Fruit fly (Drosophila melanogaster): ENCODE data around the gene Snup.
A peak's percentile ranks its signal among the peaks of the same experiment; 100 is the strongest.

The Snup gene

dm6 chr3L:2614222-2614621 is 37.7 kb upstream of the Snup start:
- TF ChIP-seq vri (GFP tag; optimal IDR thresholded peaks at IDR 0.05), result no peak
- peak; percentile 16; the same call in 1 of the 2 replicates for TF ChIP-seq CG15336 (GFP tag; IDR thresholded peaks at IDR 0.05)
- TF ChIP-seq Ets96B (tag; optimal IDR thresholded peaks at IDR 0.05), result peak; percentile 36
- no peak for TF ChIP-seq Sox14 (GFP tag; optimal IDR thresholded peaks at IDR 0.05)
- no peak for TF ChIP-seq cyc (GFP tag; optimal IDR thresholded peaks at IDR 0.05)
- peak; percentile 14 for TF ChIP-seq esn (GFP tag; optimal IDR thresholded peaks at IDR 0.05)
- peak; percentile 33 for TF ChIP-seq pdm3 (GFP tag; optimal IDR thresholded peaks at IDR 0.05)
- TF ChIP-seq CG10669 (GFP tag; optimal IDR thresholded peaks at IDR 0.05), result peak; percentile 14
- TF ChIP-seq CG6808 (GFP tag; optimal IDR thresholded peaks at IDR 0.05), result peak; percentile 14
- TF ChIP-seq CG4318 (GFP tag; optimal IDR thresholded peaks at IDR 0.05), result peak; percentile 13
- no peak for TF ChIP-seq Sox102F (GFP tag; optimal IDR thresholded peaks at IDR 0.05)
- TF ChIP-seq CG10631 (GFP tag; optimal IDR thresholded peaks at IDR 0.05), result no peak
- peak; percentile 21 for TF ChIP-seq CG6276 (GFP tag; optimal IDR thresholded peaks at IDR 0.05)
- TF ChIP-seq Hr4 (GFP tag; optimal IDR thresholded peaks at IDR 0.05), result peak; percentile 4
- no peak for TF ChIP-seq fd59A (GFP tag; optimal IDR thresholded peaks at IDR 0.05)
- no peak for TF ChIP-seq achi (GFP tag; optimal IDR thresholded peaks at IDR 0.05)
- peak; percentile 59 for TF ChIP-seq svp (GFP tag)
- TF ChIP-seq CG31627 (GFP tag; optimal IDR thresholded peaks at IDR 0.05), result peak; percentile 5
- peak; percentile 27 for TF ChIP-seq CG3032 (tag; optimal IDR thresholded peaks at IDR 0.05)
- peak; percentile 67 for TF ChIP-seq Eip78C (GFP tag)
- no peak for TF ChIP-seq eg (GFP tag; IDR thresholded peaks at IDR 0.05)
- TF ChIP-seq acj6 (GFP tag; optimal IDR thresholded peaks at IDR 0.05), result no peak
- peak; percentile 4 for TF ChIP-seq topi (GFP tag; optimal IDR thresholded peaks at IDR 0.05)
- no peak for TF ChIP-seq Blimp-1 (GFP tag; optimal IDR thresholded peaks at IDR 0.05)
- peak; percentile 38 for TF ChIP-seq CG32006 (GFP tag; optimal IDR thresholded peaks at IDR 0.05)
- no peak for TF ChIP-seq Eip93F (GFP tag; optimal IDR thresholded peaks at IDR 0.05)
- peak; percentile 1 for TF ChIP-seq OdsH (GFP tag; optimal IDR thresholded peaks at IDR 0.05)
- TF ChIP-seq CG11902 (GFP tag; optimal IDR thresholded peaks at IDR 0.05), result no peak

- TF ChIP-seq salr (GFP tag; optimal IDR thresholded peaks at IDR 0.05) (no peak), Eip78C (GFP tag) (peak; percentile 5)
These were observed 21.9 kb upstream of the Snup start, which contains the start of gene Pxn for dm6 chr3L:2629964-2630363. TSS of gene Pxn (minus strand) at chr3L:2630064.

DNA sequence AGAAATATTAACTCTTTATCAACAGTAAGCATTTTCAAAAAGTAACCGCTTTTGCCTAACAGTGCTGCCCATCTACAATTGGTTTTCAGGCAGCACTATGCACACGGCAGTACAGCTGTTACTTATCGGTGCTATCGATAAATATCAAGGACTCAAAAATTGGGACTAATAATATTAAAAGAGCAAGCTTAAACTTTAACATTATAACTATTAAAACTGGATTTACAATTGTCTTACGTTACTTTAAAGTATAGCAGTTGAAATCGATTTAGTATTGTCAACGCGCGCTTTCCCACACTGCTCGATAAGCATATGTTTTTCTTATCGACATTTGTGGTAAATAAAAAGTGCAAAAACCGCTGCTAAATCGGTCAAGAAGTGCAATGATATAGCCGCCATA is 20.5 kb upstream of the Snup start, which contains the start of the genes CG42245 and MEP-1:
Gene CG42245 (plus strand): TSS at position 310 of the 400 bp plus-strand sequence.
Gene MEP-1 (plus strand): TSS at position 310 of the 400 bp plus-strand sequence.
- TF ChIP-seq net (GFP tag; optimal IDR thresholded peaks at IDR 0.05), result peak; percentile 41
- no peak for TF ChIP-seq Gug (GFP tag; IDR thresholded peaks at IDR 0.05)
- no peak for TF ChIP-seq CG11902 (GFP tag; optimal IDR thresholded peaks at IDR 0.05)
- TF ChIP-seq Ets96B (tag; optimal IDR thresholded peaks at IDR 0.05), result peak; percentile 30
- no peak for TF ChIP-seq fd59A (GFP tag; optimal IDR thresholded peaks at IDR 0.05)
- TF ChIP-seq CG8632 (GFP tag; optimal IDR thresholded peaks at IDR 0.05), result peak; percentile 26
- peak; percentile 66 for TF ChIP-seq CG3919 (GFP tag; optimal IDR thresholded peaks at IDR 0.05)
- TF ChIP-seq eg (GFP tag; IDR thresholded peaks at IDR 0.05), result peak; percentile 40; the same call in 1 of the 3 replicates
- no peak for TF ChIP-seq CG11294 (GFP tag; IDR thresholded peaks at IDR 0.05)
- peak; percentile 61 for TF ChIP-seq cyc (GFP tag; optimal IDR thresholded peaks at IDR 0.05)
- TF ChIP-seq Hr38 (GFP tag; optimal IDR thresholded peaks at IDR 0.05), result no peak
- peak; percentile 70 for TF ChIP-seq Met (GFP tag; optimal IDR thresholded peaks at IDR 0.05)
- peak in 1 of 2 experiments; percentile 6 for TF ChIP-seq salr (GFP tag; optimal IDR thresholded peaks at IDR 0.05)
- no peak for TF ChIP-seq CG3032 (tag; optimal IDR thresholded peaks at IDR 0.05)
- no peak for TF ChIP-seq CG16779 (tag; optimal IDR thresholded peaks at IDR 0.05)
- peak; percentile 37 for TF ChIP-seq CG34406 (GFP tag; optimal IDR thresholded peaks at IDR 0.05)
- peak; percentile 20 for TF ChIP-seq Ets21C (GFP tag; optimal IDR thresholded peaks at IDR 0.05)
- TF ChIP-seq fd85E (GFP tag; optimal IDR thresholded peaks at IDR 0.05), result no peak
- TF ChIP-seq CG8319 (GFP tag; optimal IDR thresholded peaks at IDR 0.05), result peak; percentile 29
- peak; percentile 80 for TF ChIP-seq svp (GFP tag)
- TF ChIP-seq CG6792 (GFP tag; optimal IDR thresholded peaks at IDR 0.05), result peak; percentile 30
- no peak for TF ChIP-seq CG11762 (GFP tag; optimal IDR thresholded peaks at IDR 0.05; ENCODE audit: insufficient read depth)
- TF ChIP-seq Hr4 (GFP tag; optimal IDR thresholded peaks at IDR 0.05), result peak; percentile 57
- peak; percentile 61 for TF ChIP-seq OdsH (GFP tag; optimal IDR thresholded peaks at IDR 0.05)
- no peak for TF ChIP-seq CG6276 (GFP tag; optimal IDR thresholded peaks at IDR 0.05)
- peak; percentile 34 for TF ChIP-seq CG7368 (GFP tag; optimal IDR thresholded peaks at IDR 0.05)
- no peak for TF ChIP-seq CG6163 (GFP tag; IDR thresholded peaks at IDR 0.05)
- peak; percentile 14 for TF ChIP-seq CG32006 (GFP tag; optimal IDR thresholded peaks at IDR 0.05)
- TF ChIP-seq esn (GFP tag; optimal IDR thresholded peaks at IDR 0.05), result peak; percentile 65
- TF ChIP-seq Eip78C (GFP tag), result peak; percentile 69
- TF ChIP-seq dsx (GFP tag; optimal IDR thresholded peaks at IDR 0.05; ENCODE audit: poor library complexity, severe bottlenecking), result no peak
- TF ChIP-seq pdm3 (GFP tag; optimal IDR thresholded peaks at IDR 0.05), result peak; percentile 62
- TF ChIP-seq Eip93F (GFP tag; optimal IDR thresholded peaks at IDR 0.05), result no peak
- TF ChIP-seq CG9139 (GFP tag; optimal IDR thresholded peaks at IDR 0.05), result no peak
